Worm (Caenorhabditis elegans) whole organism, L1 larva: ENCODE data around the gene clec-214.

ENCODE experiments used
- C04F5.9 ChIP-seq: sonication (generic microtip); optimal IDR thresholded peaks from 2 replicates; lab custom pipeline; 2016; ENCODE audit warnings: missing genetic modification characterization, missing compliant biosample characterization
- C34B4.2 ChIP-seq: sonication (generic microtip); optimal IDR thresholded peaks from 2 replicates; lab custom pipeline; 2017; ENCODE audit warnings: mild to moderate bottlenecking, missing genetic modification characterization, missing compliant biosample characterization
- aha-1 ChIP-seq: fragments of 150-350 bp; optimal IDR thresholded peaks from 2 replicates; lab custom pipeline; 2014; ENCODE audit warnings: missing biosample characterization, missing genetic modification characterization
- alr-1 ChIP-seq: fragments of 200-800 bp; sonication (Bioruptor generic); optimal IDR thresholded peaks from 2 replicates; lab custom pipeline; 2018; ENCODE audit warnings: borderline replicate concordance, mild to moderate bottlenecking, missing genetic modification characterization, missing compliant biosample characterization
- aly-2 ChIP-seq: fragments of 150-350 bp; optimal IDR thresholded peaks from 2 replicates; lab custom pipeline; 2014; ENCODE audit warnings: missing biosample characterization, missing genetic modification characterization
- ceh-63 ChIP-seq: fragments of 200-800 bp; sonication (Bioruptor generic); optimal IDR thresholded peaks from 2 replicates; lab custom pipeline; 2018; ENCODE audit warnings: mild to moderate bottlenecking, missing genetic modification characterization, missing compliant biosample characterization
- ceh-88 ChIP-seq: fragments of 200-800 bp; sonication (Bioruptor generic); IDR thresholded peaks from 2 replicates; pipeline ENCODE4 v1.3.6; 2022; ENCODE audit warnings: missing genetic modification characterization, missing compliant biosample characterization
- dpl-1 ChIP-seq, 3 experiments: fragments of 150-350 bp in 2 of 3; sonication (generic microtip) in 1 of 3; optimal IDR thresholded peaks; 2 replicates each; lab custom pipeline; 2014 to 2017; ENCODE audit warnings: missing biosample characterization in 3 of 3, missing genetic modification characterization in 3 of 3, missing genetic modification reagents in 3 of 3
- efl-1 ChIP-seq, 4 experiments: fragments of 150-350 bp; optimal IDR thresholded peaks in 3 of 4; peaks in 1 of 4; 1 replicate in 1 of 4; 2 replicates in 3 of 4; lab custom pipeline; 2014; ENCODE audit warnings: missing biosample characterization in 2 of 4, missing genetic modification characterization in 2 of 4, missing genetic modification reagents in 2 of 4
- egl-27 ChIP-seq, 2 experiments: fragments of 150-350 bp in 1 of 2; sonication (generic microtip); optimal IDR thresholded peaks; 3 replicates each; lab custom pipeline; 2017 to 2018; ENCODE audit warnings: missing biosample characterization in 2 of 2, missing genetic modification characterization in 2 of 2, missing genetic modification reagents in 2 of 2
- elt-2 ChIP-seq: sonication (generic microtip); optimal IDR thresholded peaks from 2 replicates; lab custom pipeline; 2016; ENCODE audit warnings: missing genetic modification characterization, mild to moderate bottlenecking, inconsistent platforms, missing compliant biosample characterization, missing genetic modification reagents
- grh-1 ChIP-seq: fragments of 200-800 bp; sonication (Bioruptor generic); IDR thresholded peaks from 2 replicates; pipeline ENCODE4 v1.3.6; 2022; ENCODE audit warnings: missing genetic modification reagents, missing genetic modification characterization, missing compliant biosample characterization
- hlh-17 ChIP-seq: fragments of 200-800 bp; sonication (Bioruptor generic); optimal IDR thresholded peaks from 2 replicates; lab custom pipeline; 2018; ENCODE audit warnings: missing genetic modification characterization, mild to moderate bottlenecking, missing compliant biosample characterization, moderate library complexity, borderline replicate concordance
- hpl-2 ChIP-seq: fragments of 150-350 bp; optimal IDR thresholded peaks from 2 replicates; lab custom pipeline; 2014; ENCODE audit warnings: missing biosample characterization, missing genetic modification reagents, missing genetic modification characterization
- lin-13 ChIP-seq: fragments of 150-350 bp; optimal IDR thresholded peaks from 2 replicates; lab custom pipeline; 2014; ENCODE audit warnings: missing biosample characterization, missing genetic modification reagents, missing genetic modification characterization
- lin-15B ChIP-seq: fragments of 150-350 bp; sonication (generic microtip); optimal IDR thresholded peaks from 3 replicates; lab custom pipeline; 2014; ENCODE audit warnings: missing biosample characterization, missing genetic modification characterization
- lin-35 ChIP-seq, 2 experiments: fragments of 150-350 bp; optimal IDR thresholded peaks; 2 replicates each; lab custom pipeline; 2014; ENCODE audit warnings: missing biosample characterization in 2 of 2, missing genetic modification characterization in 2 of 2, missing genetic modification reagents in 2 of 2
- lsy-2 ChIP-seq, 2 experiments: fragments of 150-350 bp; optimal IDR thresholded peaks; 2 replicates each; lab custom pipeline; 2014; ENCODE audit warnings: missing biosample characterization in 2 of 2, missing genetic modification characterization in 2 of 2
- mdl-1 ChIP-seq, 2 experiments: fragments of 150-350 bp; optimal IDR thresholded peaks; 2 replicates each; lab custom pipeline; 2014 to 2017; ENCODE audit warnings: missing biosample characterization in 2 of 2, missing genetic modification characterization in 2 of 2, inconsistent platforms in 1 of 2
- mef-2 ChIP-seq: fragments of 150-350 bp; optimal IDR thresholded peaks from 2 replicates; lab custom pipeline; 2014; ENCODE audit warnings: missing biosample characterization, missing genetic modification characterization
- mep-1 ChIP-seq: fragments of 150-350 bp; optimal IDR thresholded peaks from 2 replicates; lab custom pipeline; 2014; ENCODE audit warnings: missing biosample characterization, missing genetic modification characterization
- nhr-11 ChIP-seq: fragments of 150-350 bp; optimal IDR thresholded peaks from 2 replicates; lab custom pipeline; 2014; ENCODE audit warnings: missing biosample characterization, missing genetic modification characterization
- nhr-19 ChIP-seq: fragments of 200-800 bp; sonication (Bioruptor generic); conservative IDR thresholded peaks from 2 replicates; pipeline ENCODE4 v1.3.6; 2022; ENCODE audit warnings: missing genetic modification characterization, missing compliant biosample characterization
- nhr-237 ChIP-seq: fragments of 150-350 bp; optimal IDR thresholded peaks from 2 replicates; lab custom pipeline; 2014; ENCODE audit warnings: missing biosample characterization, missing genetic modification characterization
- nhr-71 ChIP-seq: sonication (generic microtip); optimal IDR thresholded peaks from 2 replicates; lab custom pipeline; 2016; ENCODE audit warnings: mild to moderate bottlenecking, missing genetic modification characterization, moderate library complexity, missing compliant biosample characterization
- nhr-76 ChIP-seq: sonication (generic microtip); optimal IDR thresholded peaks from 2 replicates; lab custom pipeline; 2017; ENCODE audit warnings: missing biosample characterization, missing genetic modification characterization
- nhr-85 ChIP-seq: sonication (generic microtip); peaks from one replicate; lab custom pipeline; 2016; ENCODE audit warnings: missing genetic modification characterization, inconsistent platforms, missing compliant biosample characterization
- nhr-90 ChIP-seq: sonication (generic microtip); optimal IDR thresholded peaks from 2 replicates; lab custom pipeline; 2016; ENCODE audit warnings: mild to moderate bottlenecking, missing genetic modification characterization, missing compliant biosample characterization; ENCODE audit not compliant: poor library complexity
- pag-3 ChIP-seq: sonication (generic microtip); optimal IDR thresholded peaks from 2 replicates; lab custom pipeline; 2017; ENCODE audit warnings: missing genetic modification characterization, mild to moderate bottlenecking, missing compliant biosample characterization, antibody characterized with exemption, borderline replicate concordance; ENCODE audit not compliant: insufficient read depth
- pqm-1 ChIP-seq: sonication (generic microtip); optimal IDR thresholded peaks from 3 replicates; lab custom pipeline; 2017; ENCODE audit warnings: missing biosample characterization, missing genetic modification characterization
- skn-1 ChIP-seq: fragments of 150-350 bp; optimal IDR thresholded peaks from 2 replicates; lab custom pipeline; 2014; ENCODE audit warnings: missing biosample characterization, missing genetic modification characterization
- snpc-4 ChIP-seq: fragments of 150-350 bp; optimal IDR thresholded peaks from 2 replicates; lab custom pipeline; 2014; ENCODE audit warnings: missing biosample characterization, missing genetic modification characterization
- snu-23 ChIP-seq: sonication (generic microtip); optimal IDR thresholded peaks from 2 replicates; lab custom pipeline; 2016; ENCODE audit warnings: missing genetic modification characterization, missing compliant biosample characterization
- sptf-1 ChIP-seq: fragments of 150-350 bp; optimal IDR thresholded peaks from 2 replicates; lab custom pipeline; 2014; ENCODE audit warnings: missing biosample characterization, missing genetic modification characterization
- swsn-7 ChIP-seq: sonication (generic microtip); optimal IDR thresholded peaks from 2 replicates; lab custom pipeline; 2016; ENCODE audit warnings: missing genetic modification characterization, missing compliant biosample characterization
- unc-30 ChIP-seq: sonication (generic microtip); optimal IDR thresholded peaks from 2 replicates; lab custom pipeline; 2017; ENCODE audit warnings: missing biosample characterization, missing genetic modification characterization
- unc-86 ChIP-seq: sonication (generic microtip); optimal IDR thresholded peaks from 2 replicates; lab custom pipeline; 2016; ENCODE audit warnings: missing genetic modification characterization, missing compliant biosample characterization
- ztf-11 ChIP-seq, 2 experiments: sonication (generic microtip); optimal IDR thresholded peaks; 2 replicates each; lab custom pipeline; 2016 to 2017; ENCODE audit warnings: missing genetic modification characterization in 2 of 2, missing biosample characterization in 1 of 2, missing compliant biosample characterization in 1 of 2

Gene clec-214

DNA sequence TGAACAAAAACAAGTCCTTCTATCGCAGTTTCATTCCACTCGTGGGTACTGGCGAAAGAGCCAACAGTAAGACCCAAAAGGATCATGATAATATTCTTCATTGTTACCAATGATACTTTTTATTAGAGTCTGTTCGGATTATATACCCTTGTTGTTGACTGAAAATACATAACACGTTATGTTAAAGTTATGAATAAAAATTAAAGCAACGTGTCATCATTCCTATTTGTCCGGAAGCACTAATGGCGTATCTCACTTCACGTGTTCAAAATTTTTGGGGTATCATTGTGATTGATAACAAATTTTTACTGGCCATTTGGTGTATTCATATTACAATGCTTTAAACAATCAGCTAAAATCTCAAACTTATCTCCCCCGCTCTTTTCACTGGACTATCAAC is 8.7 kb upstream of the clec-214 start, which contains the start of gene scl-26:
scl-26 (minus strand) TSS at position 101 of the 400 bp plus-strand sequence.
- TF ChIP-seq hpl-2, result no peak
- no peak for TF ChIP-seq C34B4.2 (tag; lab: Kevin White, UChicago)
- TF ChIP-seq lsy-2 (tag; optimal IDR thresholded peaks at IDR 0.05; lab: Kevin White, UChicago), result no peak
- TF ChIP-seq nhr-19, result no peak

- TF ChIP-seq nhr-76 (no peak), lin-35 (GFP tag; optimal IDR thresholded peaks at IDR 0.05; lab: Kevin White, UChicago) (no peak), nhr-11 (tag; lab: Kevin White, UChicago) (no peak), ztf-11 (tag; optimal IDR thresholded peaks at IDR 0.05; lab: Kevin White, UChicago) (no peak), nhr-90 (tag; lab: Kevin White, UChicago) (no peak), aha-1 (tag; lab: Kevin White, UChicago) (no peak), ceh-88 (GFP tag; lab: Robert Waterston, UW) (no peak), lsy-2 (tag; optimal IDR thresholded peaks at IDR 0.05; lab: Kevin White, UChicago) (no peak), mef-2 (tag; lab: Kevin White, UChicago) (no peak), unc-30 (tag; lab: Kevin White, UChicago) (no peak), lin-13 (no peak), sptf-1 (tag; lab: Kevin White, UChicago) (no peak), swsn-7 (no peak), snu-23 (GFP tag; lab: Kevin White, UChicago) (no peak), egl-27 (tag; optimal IDR thresholded peaks at IDR 0.05; lab: Kevin White, UChicago) (no peak), pqm-1 (tag; lab: Kevin White, UChicago) (no peak), hlh-17 (GFP tag; lab: Kevin White, UChicago) (no peak), snpc-4 (tag; lab: Kevin White, UChicago) (no peak), aly-2 (no peak)
- TF ChIP-seq, all 84 proteins: peak for 0
These were observed 6.8 kb upstream of the clec-214 start, which contains the start of gene C50E3.11 for ce11 chrV:7603404-7603803. TSS of gene C50E3.11 (minus strand) at chrV:7603486.

- no peak for TF ChIP-seq dpl-1 (GFP tag; optimal IDR thresholded peaks at IDR 0.05; lab: Kevin White, UChicago)
- no peak for TF ChIP-seq skn-1 (tag; lab: Kevin White, UChicago)
These were observed 5.3 kb upstream of the clec-214 start, which contains the start of gene clec-213 for ce11 chrV:7604858-7605257. TSS of gene clec-213 (plus strand) at chrV:7605158.

DNA sequence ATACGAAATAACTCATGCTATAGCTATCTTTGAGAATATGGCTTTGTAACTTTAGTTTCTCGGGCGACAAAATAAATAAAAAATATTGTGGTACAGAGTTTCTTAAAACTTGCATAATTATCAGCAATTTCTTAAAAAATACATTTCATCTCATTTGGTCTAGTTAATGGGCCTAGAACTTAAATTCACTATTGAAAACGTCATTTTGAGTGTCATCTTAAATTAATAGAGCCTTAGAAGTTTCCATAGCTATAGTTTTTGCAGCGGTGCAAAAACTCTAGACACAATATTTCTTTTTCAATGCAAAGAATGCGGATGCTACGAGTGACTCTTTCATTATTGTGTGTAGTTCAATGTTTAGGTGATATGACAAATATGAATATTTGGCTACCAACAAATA is 1.9 kb downstream of the clec-214 start, which contains the start of gene clec-215:
clec-215 (plus strand) TSS at position 301 of the 400 bp plus-strand sequence.
- TF ChIP-seq mdl-1 (tag; optimal IDR thresholded peaks at IDR 0.05; lab: Kevin White, UChicago) (no peak), hpl-2 (no peak), lin-15B (tag; lab: Kevin White, UChicago) (no peak), mep-1 (no peak), ceh-63 (GFP tag; lab: Kevin White, UChicago) (no peak), sptf-1 (tag; lab: Kevin White, UChicago) (no peak), nhr-11 (tag; lab: Kevin White, UChicago) (no peak), ztf-11 (tag; optimal IDR thresholded peaks at IDR 0.05; lab: Kevin White, UChicago) (no peak), unc-86 (tag; lab: Kevin White, UChicago) (no peak), alr-1 (no peak), lin-35 (GFP tag; optimal IDR thresholded peaks at IDR 0.05; lab: Kevin White, UChicago) (no peak), nhr-237 (tag; lab: Kevin White, UChicago) (no peak), grh-1 (GFP tag; lab: Robert Waterston, UW) (no peak), nhr-85 (no peak), elt-2 (tag; lab: Kevin White, UChicago) (no peak), efl-1 (optimal IDR thresholded peaks at IDR 0.05; lab: Kevin White, UChicago) (no peak), efl-1 (GFP tag; optimal IDR thresholded peaks at IDR 0.05 in 1 of 2; lab: Kevin White, UChicago) (no peak), nhr-71 (tag; lab: Kevin White, UChicago) (no peak), pag-3 (tag; lab: Kevin White, UChicago) (no peak), nhr-90 (tag; lab: Kevin White, UChicago) (no peak), C04F5.9 (tag; lab: Kevin White, UChicago) (no peak)
